Worm (Caenorhabditis elegans) whole organism, young adult: ENCODE data around the gene msd-4.

Experiments
- D2030.7 ChIP-seq: fragments of 200-800 bp; sonication (Bioruptor generic); IDR thresholded peaks from 2 replicates; pipeline ENCODE4 v1.3.6; 2022; ENCODE audit warnings: missing genetic modification reagents, missing genetic modification characterization, missing compliant biosample characterization
- attf-5 ChIP-seq: fragments of 200-800 bp; sonication (Bioruptor generic); optimal IDR thresholded peaks from 2 replicates; lab custom pipeline; 2018; ENCODE audit warnings: mild to moderate bottlenecking, missing genetic modification characterization, missing compliant biosample characterization
- attf-6 ChIP-seq: fragments of 200-800 bp; sonication (Bioruptor generic); IDR thresholded peaks from 2 replicates; pipeline ENCODE4 v1.3.6; 2022; ENCODE audit warnings: missing genetic modification reagents, missing genetic modification characterization, missing compliant biosample characterization
- ceh-100 ChIP-seq: fragments of 200-800 bp; sonication (Bioruptor generic); IDR thresholded peaks from 2 replicates; pipeline ENCODE4 v1.3.6; 2022; ENCODE audit warnings: missing genetic modification reagents, missing genetic modification characterization, missing compliant biosample characterization
- ceh-58 ChIP-seq: fragments of 200-800 bp; sonication (Bioruptor generic); IDR thresholded peaks from 2 replicates; pipeline ENCODE4 v1.3.6; 2022; ENCODE audit warnings: missing genetic modification characterization, missing compliant biosample characterization
- ets-4 ChIP-seq: fragments of 200-800 bp; sonication (Bioruptor generic); optimal IDR thresholded peaks from 2 replicates; lab custom pipeline; 2018; ENCODE audit warnings: mild to moderate bottlenecking, missing genetic modification characterization, missing compliant biosample characterization
- hlh-26 ChIP-seq: fragments of 200-800 bp; sonication (Bioruptor generic); conservative IDR thresholded peaks from 2 replicates; pipeline ENCODE4 v1.3.6; 2022; ENCODE audit warnings: missing genetic modification reagents, missing genetic modification characterization, missing compliant biosample characterization
- nfya-1 ChIP-seq: sonication (generic microtip); optimal IDR thresholded peaks from 2 replicates; lab custom pipeline; 2017; ENCODE audit warnings: antibody characterized with exemption, missing compliant biosample characterization, missing genetic modification characterization, borderline replicate concordance; ENCODE audit not compliant: insufficient read depth
- nhr-90 ChIP-seq: sonication (generic microtip); optimal IDR thresholded peaks from 2 replicates; lab custom pipeline; 2016; ENCODE audit warnings: missing genotype, mild to moderate bottlenecking, missing genetic modification characterization, missing compliant biosample characterization
- rcor-1 ChIP-seq: fragments of 200-800 bp; sonication (Bioruptor generic); IDR thresholded peaks from 2 replicates; pipeline ENCODE4 v1.3.6; 2022; ENCODE audit warnings: missing genetic modification reagents, missing genetic modification characterization, missing compliant biosample characterization
- rpc-1 ChIP-seq, 2 experiments: fragments of 150-350 bp in 1 of 2; sonication (generic microtip) in 1 of 2; optimal IDR thresholded peaks; 2 replicates each; lab custom pipeline; 2014 to 2018; ENCODE audit warnings: missing biosample characterization in 1 of 2, missing genetic modification characterization in 1 of 2, missing genetic modification reagents in 1 of 2, missing genotype in 1 of 2
- unc-62 ChIP-seq: fragments of 150-350 bp; optimal IDR thresholded peaks from 2 replicates; lab custom pipeline; 2014; ENCODE audit warnings: missing biosample characterization, missing genetic modification reagents, missing genetic modification characterization
- ztf-28 ChIP-seq: fragments of 200-800 bp; sonication (Bioruptor generic); IDR thresholded peaks from 2 replicates; pipeline ENCODE4 v1.3.6; 2022; ENCODE audit warnings: missing genetic modification reagents, missing genetic modification characterization, missing compliant biosample characterization

DNA sequence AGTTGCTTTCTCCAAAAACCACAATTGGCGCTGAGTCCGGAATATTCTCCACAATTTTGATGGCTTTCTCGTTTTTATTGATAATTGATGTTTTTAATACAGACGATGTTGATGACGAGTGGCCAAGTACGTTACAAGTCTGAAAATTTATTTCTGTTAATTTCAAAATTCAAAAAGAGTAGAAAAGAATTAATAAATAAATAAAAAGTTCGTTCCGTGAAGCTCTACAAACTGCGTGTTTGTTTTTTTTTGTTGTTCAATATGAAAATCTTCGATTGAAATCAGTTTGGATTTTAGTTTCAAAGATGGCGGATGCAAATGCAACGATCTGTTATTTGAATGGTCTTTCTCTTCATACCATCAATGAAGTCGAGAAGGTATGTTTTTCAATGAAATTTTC lies 42.4 kb upstream of the msd-4 start, which contains the start of gene F26F4.2:
- TF ChIP-seq rpc-1 (optimal IDR thresholded peaks at IDR 0.05; lab: Kevin White, UChicago) (no peak), rpc-1 (tag; optimal IDR thresholded peaks at IDR 0.05; lab: Kevin White, UChicago) (no peak), ets-4 (GFP tag; lab: Kevin White, UChicago) (no peak), rcor-1 (no peak), attf-6 (GFP tag; lab: Robert Waterston, UW) (no peak), attf-5 (no peak), hlh-26 (GFP tag; lab: Robert Waterston, UW) (no peak), D2030.7 (GFP tag; lab: Robert Waterston, UW) (no peak), ceh-100 (GFP tag; lab: Robert Waterston, UW) (no peak), nfya-1 (tag; lab: Kevin White, UChicago) (no peak), nhr-90 (tag; lab: Kevin White, UChicago) (no peak), ztf-28 (GFP tag; lab: Robert Waterston, UW) (no peak), ceh-58 (GFP tag; lab: Robert Waterston, UW) (no peak), unc-62 (GFP tag; lab: Kevin White, UChicago) (no peak)
